Worm (Caenorhabditis elegans): ENCODE data around the gene sec-3.

- TF ChIP-seq nhr-77 (tag; optimal IDR thresholded peaks at IDR 0.05) = no peak
- no peak for TF ChIP-seq nhr-12 (tag; optimal IDR thresholded peaks at IDR 0.05)
- peak; percentile 60 for TF ChIP-seq fkh-10 (GFP tag; optimal IDR thresholded peaks at IDR 0.05)
- TF ChIP-seq lin-35 (GFP tag; optimal IDR thresholded peaks at IDR 0.05) = peak; percentile 22 to 32
- no peak for TF ChIP-seq elt-3 (tag; optimal IDR thresholded peaks at IDR 0.05)
- no peak for TF ChIP-seq nhr-11 (tag; optimal IDR thresholded peaks at IDR 0.05)
- no peak for TF ChIP-seq grh-1 (GFP tag; IDR thresholded peaks at IDR 0.05)
- TF ChIP-seq lir-3 (tag; optimal IDR thresholded peaks at IDR 0.05; ENCODE audit: poor library complexity) = peak; percentile 24
- TF ChIP-seq ama-1 (optimal IDR thresholded peaks at IDR 0.05) = no peak
- TF ChIP-seq vab-15 (tag; optimal IDR thresholded peaks at IDR 0.05) = no peak
Measured at ce11 chrX:3116033-3116876, 16.6 kb upstream of the sec-3 start, which contains the start of gene mai-1.
